Worm (Caenorhabditis elegans) whole organism, L4 larva: ENCODE results near the gene lnkn-1.

Source experiments
- F37D6.2 ChIP-seq: sonication (generic microtip); optimal IDR thresholded peaks from 2 replicates; lab custom pipeline; 2016; ENCODE audit warnings: mild to moderate bottlenecking, missing genetic modification characterization, missing compliant biosample characterization
- R02D3.7 ChIP-seq: fragments of 150-350 bp; sonication (generic microtip); optimal IDR thresholded peaks from 3 replicates; lab custom pipeline; 2014; ENCODE audit warnings: missing biosample characterization, missing genetic modification characterization
- T26A8.4 ChIP-seq: fragments of 200-800 bp; sonication (Bioruptor generic); IDR thresholded peaks from 2 replicates; pipeline ENCODE4 v1.3.6; 2022; ENCODE audit warnings: missing genetic modification characterization, missing compliant biosample characterization
- Y5F2A.4 ChIP-seq: fragments of 200-800 bp; sonication (Bioruptor generic); optimal IDR thresholded peaks from 2 replicates; lab custom pipeline; 2018; ENCODE audit warnings: mild to moderate bottlenecking, missing genetic modification characterization, missing compliant biosample characterization
- aha-1 ChIP-seq: fragments of 150-350 bp; peaks from one replicate; lab custom pipeline; 2014; ENCODE audit warnings: missing biosample characterization, missing genetic modification characterization
- ama-1 ChIP-seq: fragments of 150-350 bp; optimal IDR thresholded peaks from 2 replicates; lab custom pipeline; 2014; ENCODE audit warnings: inconsistent platforms, mixed read lengths
- arid-1 ChIP-seq: fragments of 200-800 bp; sonication (Bioruptor generic); conservative IDR thresholded peaks from 2 replicates; pipeline ENCODE4 v1.3.6; 2022; ENCODE audit warnings: missing genetic modification reagents, missing genetic modification characterization, missing compliant biosample characterization
- ceh-20 ChIP-seq: fragments of 200-800 bp; sonication (Bioruptor generic); IDR thresholded peaks from 2 replicates; pipeline ENCODE4 v1.3.6; 2022; ENCODE audit warnings: missing genetic modification reagents, missing genetic modification characterization, missing compliant biosample characterization
- ceh-28 ChIP-seq: fragments of 150-350 bp; optimal IDR thresholded peaks from 2 replicates; lab custom pipeline; 2014; ENCODE audit warnings: missing biosample characterization, missing genetic modification reagents, missing genetic modification characterization
- ceh-62 ChIP-seq: sonication (generic microtip); optimal IDR thresholded peaks from 2 replicates; lab custom pipeline; 2017; ENCODE audit warnings: missing biosample characterization, missing genetic modification characterization
- cey-2 ChIP-seq: sonication (generic microtip); optimal IDR thresholded peaks from 3 replicates; lab custom pipeline; 2017; ENCODE audit warnings: missing genetic modification characterization, mild to moderate bottlenecking, missing compliant biosample characterization, antibody characterized with exemption, borderline replicate concordance; ENCODE audit not compliant: insufficient read depth
- ctbp-1 ChIP-seq: fragments of 200-800 bp; sonication (Bioruptor generic); IDR thresholded peaks from 2 replicates; pipeline ENCODE4 v1.3.6; 2022; ENCODE audit warnings: missing genetic modification reagents, missing genetic modification characterization, missing compliant biosample characterization
- daf-16 ChIP-seq, 3 experiments: sonication (generic microtip); optimal IDR thresholded peaks; 2 replicates each; lab custom pipeline; 2016 to 2017; ENCODE audit warnings: missing genetic modification characterization in 3 of 3, missing genetic modification reagents in 3 of 3, mild to moderate bottlenecking in 2 of 3, missing compliant biosample characterization in 2 of 3, missing biosample characterization in 1 of 3, moderate library complexity in 1 of 3
- daf-19 ChIP-seq: fragments of 200-800 bp; sonication (Bioruptor generic); conservative IDR thresholded peaks from 2 replicates; pipeline ENCODE4 v1.3.6; 2022; ENCODE audit warnings: missing genetic modification characterization, missing compliant biosample characterization
- dmd-9 ChIP-seq: fragments of 200-800 bp; sonication (Bioruptor generic); IDR thresholded peaks from 2 replicates; pipeline ENCODE4 v1.3.6; 2022; ENCODE audit warnings: missing genetic modification reagents, missing genetic modification characterization, missing compliant biosample characterization
- duxl-1 ChIP-seq: sonication (generic microtip); optimal IDR thresholded peaks from 2 replicates; lab custom pipeline; 2016; ENCODE audit warnings: mild to moderate bottlenecking, missing genetic modification characterization, moderate library complexity, missing compliant biosample characterization; ENCODE audit not compliant: poor library complexity
- gei-8 ChIP-seq: fragments of 200-800 bp; sonication (Bioruptor generic); optimal IDR thresholded peaks from 2 replicates; lab custom pipeline; 2018; ENCODE audit warnings: mild to moderate bottlenecking, missing genetic modification characterization, missing compliant biosample characterization
- hif-1 ChIP-seq, 2 experiments: sonication (generic microtip); optimal IDR thresholded peaks; 2 replicates each; lab custom pipeline; 2016 to 2017; ENCODE audit warnings: missing compliant biosample characterization in 2 of 2, missing genetic modification characterization in 2 of 2, missing genetic modification reagents in 2 of 2, missing genotype in 2 of 2, mild to moderate bottlenecking in 1 of 2
- jun-1 ChIP-seq: fragments of 150-350 bp; optimal IDR thresholded peaks from 2 replicates; lab custom pipeline; 2014; ENCODE audit warnings: missing biosample characterization, missing genetic modification reagents, missing genetic modification characterization
- lin-13 ChIP-seq: fragments of 150-350 bp; optimal IDR thresholded peaks from 2 replicates; lab custom pipeline; 2014; ENCODE audit warnings: missing biosample characterization, missing genetic modification reagents, missing genetic modification characterization
- lin-38 ChIP-seq: fragments of 200-800 bp; sonication (Bioruptor generic); IDR thresholded peaks from 2 replicates; pipeline ENCODE4 v1.3.6; 2022; ENCODE audit warnings: missing genetic modification reagents, missing genetic modification characterization, missing compliant biosample characterization
- lsy-2 ChIP-seq, 2 experiments: fragments of 150-350 bp in 1 of 2; sonication (generic microtip) in 1 of 2; optimal IDR thresholded peaks; 2 replicates each; lab custom pipeline; 2014 to 2017; ENCODE audit warnings: missing biosample characterization in 2 of 2, missing genetic modification characterization in 2 of 2
- madf-5 ChIP-seq, 2 experiments: fragments of 200-800 bp; sonication (Bioruptor generic); IDR thresholded peaks; 2 replicates each; pipeline ENCODE4 v1.3.6; 2022; ENCODE audit warnings: missing compliant biosample characterization in 2 of 2, missing genetic modification characterization in 2 of 2
- mdt-29 ChIP-seq: fragments of 200-800 bp; sonication (Bioruptor generic); IDR thresholded peaks from 2 replicates; pipeline ENCODE4 v1.3.6; 2022; ENCODE audit warnings: missing genetic modification reagents, missing genetic modification characterization, missing compliant biosample characterization
- mep-1 ChIP-seq: fragments of 150-350 bp; sonication (generic microtip); optimal IDR thresholded peaks from 3 replicates; lab custom pipeline; 2014; ENCODE audit warnings: missing biosample characterization, missing genetic modification characterization
- nhr-42 ChIP-seq: fragments of 200-800 bp; sonication (Bioruptor generic); IDR thresholded peaks from 2 replicates; pipeline ENCODE4 v1.3.6; 2022; ENCODE audit warnings: missing genetic modification characterization, missing compliant biosample characterization
- nhr-76 ChIP-seq: fragments of 150-350 bp; optimal IDR thresholded peaks from 2 replicates; lab custom pipeline; 2014; ENCODE audit warnings: missing biosample characterization, missing genetic modification characterization
- rbr-2 ChIP-seq: sonication (generic microtip); optimal IDR thresholded peaks from 2 replicates; lab custom pipeline; 2016; ENCODE audit warnings: missing genotype, missing genetic modification characterization, missing compliant biosample characterization
- sdz-12 ChIP-seq: fragments of 200-800 bp; sonication (Bioruptor generic); optimal IDR thresholded peaks from 2 replicates; lab custom pipeline; 2018; ENCODE audit warnings: mild to moderate bottlenecking, missing genetic modification characterization, missing compliant biosample characterization
- set-16 ChIP-seq: fragments of 200-800 bp; sonication (Bioruptor generic); IDR thresholded peaks from 2 replicates; pipeline ENCODE4 v1.3.6; 2022; ENCODE audit warnings: missing genetic modification reagents, missing genetic modification characterization, missing compliant biosample characterization
- spr-3 ChIP-seq: fragments of 200-800 bp; sonication (Bioruptor generic); optimal IDR thresholded peaks from 2 replicates; lab custom pipeline; 2018; ENCODE audit warnings: mild to moderate bottlenecking, missing genetic modification characterization, missing compliant biosample characterization
- unc-62 ChIP-seq, 3 experiments: fragments of 150-350 bp in 1 of 3; sonication (generic microtip); optimal IDR thresholded peaks in 2 of 3; peaks in 1 of 3; 1 replicate in 1 of 3; 2 replicates in 2 of 3; lab custom pipeline; 2014 to 2017; ENCODE audit warnings: missing biosample characterization in 3 of 3, missing genetic modification characterization in 3 of 3, missing genetic modification reagents in 3 of 3, missing genotype in 1 of 3
- zip-11 ChIP-seq: fragments of 200-800 bp; sonication (Bioruptor generic); IDR thresholded peaks from 2 replicates; pipeline ENCODE4 v1.3.6; 2022; ENCODE audit warnings: missing genetic modification characterization, missing compliant biosample characterization
- ztf-7 ChIP-seq: fragments of 150-350 bp; optimal IDR thresholded peaks from 2 replicates; lab custom pipeline; 2014; ENCODE audit warnings: missing biosample characterization, missing genetic modification characterization

Gene lnkn-1

ce11 chrIII:8904914-8905665 is 15.1 kb downstream of the lnkn-1 start, which contains the start of gene unc-32 (continued):
- TF ChIP-seq mep-1 (tag; lab: Kevin White, UChicago), result peak; percentile 59
- peak in 1 of 2 experiments; percentile 47 for TF ChIP-seq hif-1 (tag; optimal IDR thresholded peaks at IDR 0.05; lab: Kevin White, UChicago)
- TF ChIP-seq lsy-2 (tag; optimal IDR thresholded peaks at IDR 0.05; lab: Kevin White, UChicago), result peak; percentile 68 to 88
- peak; percentile 42 for TF ChIP-seq ceh-28 (tag; lab: Kevin White, UChicago)
- TF ChIP-seq unc-62 (GFP tag; optimal IDR thresholded peaks at IDR 0.05 in 1 of 2; lab: Kevin White, UChicago), result peak in 1 of 2 experiments; percentile 56
- TF ChIP-seq unc-62 (tag; optimal IDR thresholded peaks at IDR 0.05; lab: Kevin White, UChicago), result no peak
- peak; percentile 1 for TF ChIP-seq F37D6.2
- TF ChIP-seq gei-8, result no peak
- peak; percentile 11 for TF ChIP-seq lin-13 (GFP tag; lab: Kevin White, UChicago)
- TF ChIP-seq daf-16 (GFP tag; optimal IDR thresholded peaks at IDR 0.05; lab: Kevin White, UChicago), result no peak
- peak; percentile 21 for TF ChIP-seq daf-16 (tag; optimal IDR thresholded peaks at IDR 0.05; lab: Kevin White, UChicago)
- TF ChIP-seq ztf-7 (tag; lab: Kevin White, UChicago), result no peak
- no peak for TF ChIP-seq dmd-9 (GFP tag; lab: Robert Waterston, UW)
- 0 out of 2 replicates have a peak, but pooled peaks have one; percentile 50 for TF ChIP-seq ceh-20 (GFP tag; lab: Robert Waterston, UW)
- TF ChIP-seq ctbp-1 (GFP tag; lab: Robert Waterston, UW), result peak; percentile 53; the same call in 1 of the 2 replicates
- TF ChIP-seq lin-38 (GFP tag; lab: Robert Waterston, UW), result peak; percentile 36

- TF ChIP-seq duxl-1 (tag; lab: Kevin White, UChicago) (no peak), aha-1 (peak; percentile 95), dmd-9 (GFP tag; lab: Robert Waterston, UW) (no peak), nhr-42 (GFP tag; lab: Robert Waterston, UW) (no peak)
Observed at ce11 chrIII:8910139-8910538, 20.1 kb downstream of the lnkn-1 start.

DNA sequence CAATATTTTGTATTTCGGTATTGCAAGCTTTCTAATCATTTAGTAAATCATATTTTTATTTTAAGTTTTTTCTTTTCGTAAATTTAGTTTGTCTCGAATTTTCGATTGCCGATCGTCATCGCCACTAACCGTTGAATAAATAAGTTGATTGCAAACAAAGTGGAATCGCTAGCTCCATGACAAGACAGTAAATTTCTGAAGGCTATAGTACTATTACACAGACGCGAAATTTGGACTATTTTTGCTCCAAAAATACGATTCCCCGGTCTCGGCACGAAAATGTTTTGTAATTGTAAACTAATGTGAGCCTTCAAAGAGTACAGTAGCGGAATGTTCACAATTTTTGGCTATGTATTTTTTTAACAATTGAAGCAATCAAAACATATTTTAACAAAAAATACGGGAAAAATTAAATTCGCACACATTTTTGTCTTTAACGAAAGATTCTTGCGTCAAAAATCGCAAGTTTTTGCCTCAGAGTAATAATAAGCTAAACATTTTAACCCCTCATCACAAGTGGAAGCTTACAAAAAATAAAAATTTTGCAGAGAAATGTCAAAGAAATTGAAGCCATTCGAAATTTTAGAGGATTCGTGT is 21.7 kb downstream of the lnkn-1 start, which contains the start of gene tpk-1:
Gene tpk-1, plus strand, starts transcription at position 547 of the 597 bp plus-strand sequence.
- TF ChIP-seq arid-1, result no peak
- TF ChIP-seq ceh-62, result no peak
- TF ChIP-seq spr-3 (GFP tag; lab: Kevin White, UChicago), result no peak
- TF ChIP-seq sdz-12 (GFP tag; lab: Kevin White, UChicago), result no peak
- TF ChIP-seq zip-11 (GFP tag; lab: Robert Waterston, UW), result no peak
- 0 out of 2 replicates have a peak, but pooled peaks have one; percentile 9 for TF ChIP-seq mdt-29 (GFP tag; lab: Robert Waterston, UW)
- no peak for TF ChIP-seq daf-19 (GFP tag; lab: Robert Waterston, UW)
- no peak for TF ChIP-seq madf-5 (GFP tag; IDR thresholded peaks at IDR 0.05; lab: Robert Waterston, UW)
- TF ChIP-seq cey-2 (tag; lab: Kevin White, UChicago), result no peak
- no peak for TF ChIP-seq Y5F2A.4 (GFP tag; lab: Kevin White, UChicago)
- peak; percentile 19 for TF ChIP-seq mep-1 (tag; lab: Kevin White, UChicago)
- no peak for TF ChIP-seq rbr-2
- TF ChIP-seq nhr-76 (tag; lab: Kevin White, UChicago), result no peak
- no peak for TF ChIP-seq set-16 (GFP tag; lab: Robert Waterston, UW)
- TF ChIP-seq ama-1 (lab: Kevin White, UChicago), result peak; percentile 68
- TF ChIP-seq unc-62 (GFP tag; optimal IDR thresholded peaks at IDR 0.05 in 1 of 2; lab: Kevin White, UChicago), result no peak
- TF ChIP-seq unc-62 (tag; optimal IDR thresholded peaks at IDR 0.05; lab: Kevin White, UChicago), result no peak
- no peak for TF ChIP-seq R02D3.7 (tag; lab: Kevin White, UChicago)
- TF ChIP-seq T26A8.4, result peak; percentile 27; the same call in 1 of the 2 replicates
- no peak for TF ChIP-seq jun-1 (tag; lab: Kevin White, UChicago)
